ENCODE assay signal across 6 worm cellular contexts in the genomic region with DNA sequence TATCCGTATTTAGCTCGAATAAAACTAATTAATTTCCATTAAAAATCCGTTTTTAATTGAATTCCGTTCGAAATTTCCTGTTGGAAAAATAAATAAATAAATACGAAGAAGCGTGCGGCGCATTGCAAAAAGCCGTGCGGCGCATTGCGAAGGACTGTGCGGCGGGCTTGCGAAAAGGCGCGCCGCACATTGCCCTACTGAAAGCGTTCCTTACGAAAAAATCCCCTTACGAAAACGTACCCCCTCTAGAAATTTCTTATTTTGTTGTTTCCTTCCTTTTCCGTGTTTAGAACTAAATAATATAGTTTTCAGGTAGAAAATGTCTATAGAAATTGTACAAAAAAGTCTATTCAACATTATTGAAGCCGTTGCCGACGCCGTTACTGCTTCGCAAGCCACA.
TF ChIP-seq lines count a peak whose summit lies in the region.
"Not testable (repeated sequence)": the region's sequence is repeated elsewhere in the genome, so short reads cannot be mapped to it uniquely, and the experiment has no call there.

A gene (plus strand): TSS at position 313 of the 400 bp plus-strand sequence.

TF ChIP-seq in whole organism, L1 larva, 84 proteins besides CTCF, POLR2A, EP300 and RAD21:
- TF ChIP-seq grh-1 (GFP tag; IDR thresholded peaks at IDR 0.05; lab: Robert Waterston, UW), result peak; percentile 32; the same call in 1 of the 2 replicates
- TF ChIP-seq nhr-19 (GFP tag; conservative IDR thresholded peaks at IDR 0.05; lab: Robert Waterston, UW), result peak; percentile 59
- peak; percentile 41 for TF ChIP-seq isw-1 (GFP tag; IDR thresholded peaks at IDR 0.05; lab: Robert Waterston, UW)
- TF ChIP-seq ceh-88 (GFP tag; IDR thresholded peaks at IDR 0.05; lab: Robert Waterston, UW), result peak; percentile 42; the same call in 1 of the 2 replicates

TF ChIP-seq in whole organism, L4 larva, 104 proteins besides CTCF, POLR2A, EP300 and RAD21:
- TF ChIP-seq vab-7 (GFP tag; IDR thresholded peaks at IDR 0.05; lab: Robert Waterston, UW) (0 out of 2 replicates have a peak, but pooled peaks have one; percentile 63), hmg-1.1 (GFP tag; IDR thresholded peaks at IDR 0.05; lab: Robert Waterston, UW) (peak; percentile 78), ceh-20 (GFP tag; IDR thresholded peaks at IDR 0.05; lab: Robert Waterston, UW) (0 out of 2 replicates have a peak, but pooled peaks have one; percentile 25), pha-4 (GFP tag; IDR thresholded peaks at IDR 0.05; lab: Robert Waterston, UW) (peak; percentile 63; the same call in 1 of the 2 replicates), lin-38 (GFP tag; IDR thresholded peaks at IDR 0.05; lab: Robert Waterston, UW) (peak; percentile 82), T26A8.4 (GFP tag; IDR thresholded peaks at IDR 0.05; lab: Robert Waterston, UW) (peak; percentile 81), ctbp-1 (GFP tag; IDR thresholded peaks at IDR 0.05; lab: Robert Waterston, UW) (0 out of 2 replicates have a peak, but pooled peaks have one; percentile 39), lin-1 (GFP tag; IDR thresholded peaks at IDR 0.05; lab: Robert Waterston, UW) (0 out of 2 replicates have a peak, but pooled peaks have one; percentile 41), dmd-6 (GFP tag; IDR thresholded peaks at IDR 0.05; lab: Robert Waterston, UW) (peak; percentile 23; the same call in 1 of the 2 replicates)
- not testable (repeated sequence) for TF ChIP-seq pha-4 (tag; optimal IDR thresholded peaks at IDR 0.05; lab: Kevin White, UChicago)

TF ChIP-seq in whole organism, early embryonic, 17 proteins besides CTCF, POLR2A, EP300 and RAD21:
- TF ChIP-seq tbx-11 (GFP tag; IDR thresholded peaks at IDR 0.05; lab: Robert Waterston, UW), result peak; percentile 76
- 0 out of 2 replicates have a peak, but pooled peaks have one; percentile 35 for TF ChIP-seq scrt-1 (GFP tag; IDR thresholded peaks at IDR 0.05; lab: Robert Waterston, UW)
- TF ChIP-seq pes-1 (GFP tag; IDR thresholded peaks at IDR 0.05; lab: Robert Waterston, UW), result peak; percentile 81
TF ChIP-seq in whole organism, early embryonic: peak in this region for 3; not testable (repeated sequence) for 14.

TF ChIP-seq in whole organism, late embryonic, 69 proteins besides CTCF, POLR2A, EP300 and RAD21:
- TF ChIP-seq ceh-45 (GFP tag; IDR thresholded peaks at IDR 0.05; lab: Robert Waterston, UW), result peak; percentile 41; the same call in 1 of the 2 replicates

TF ChIP-seq in whole organism, midembryonic, 9 proteins besides CTCF, POLR2A, EP300 and RAD21:
- TF ChIP-seq klf-2 (GFP tag; conservative IDR thresholded peaks at IDR 0.05; lab: Robert Waterston, UW), result 0 out of 2 replicates have a peak, but pooled peaks have one; percentile 55
- peak; percentile 81; the same call in 1 of the 2 replicates for TF ChIP-seq flt-1 (GFP tag; IDR thresholded peaks at IDR 0.05; lab: Robert Waterston, UW)
- 0 out of 2 replicates have a peak, but pooled peaks have one; percentile 45 for TF ChIP-seq tab-1 (GFP tag; IDR thresholded peaks at IDR 0.05; lab: Robert Waterston, UW)
- peak; percentile 84 for TF ChIP-seq ztf-23 (GFP tag; IDR thresholded peaks at IDR 0.05; lab: Robert Waterston, UW)
TF ChIP-seq in whole organism, midembryonic: peak in this region for 4; not testable (repeated sequence) for 5.

TF ChIP-seq in whole organism, young adult, 124 proteins besides CTCF, POLR2A, EP300 and RAD21:
- TF ChIP-seq C17E4.6 (GFP tag; IDR thresholded peaks at IDR 0.05; lab: Robert Waterston, UW) (peak; percentile 62; the same call in 1 of the 2 replicates), hmg-1.2 (GFP tag; IDR thresholded peaks at IDR 0.05; lab: Robert Waterston, UW) (peak; percentile 44; the same call in 1 of the 2 replicates), Y53G8AR.9 (GFP tag; conservative IDR thresholded peaks at IDR 0.05; lab: Robert Waterston, UW) (0 out of 2 replicates have a peak, but pooled peaks have one; percentile 41), F33H1.4 (GFP tag; IDR thresholded peaks at IDR 0.05; lab: Robert Waterston, UW) (peak; percentile 19; the same call in 1 of the 2 replicates), dox-1 (GFP tag; IDR thresholded peaks at IDR 0.05; lab: Robert Waterston, UW) (peak; percentile 93), cebp-1 (GFP tag; IDR thresholded peaks at IDR 0.05; lab: Robert Waterston, UW) (peak; percentile 24; the same call in 1 of the 2 replicates), ceh-100 (GFP tag; IDR thresholded peaks at IDR 0.05; lab: Robert Waterston, UW) (peak; percentile 83), D2030.7 (GFP tag; IDR thresholded peaks at IDR 0.05; lab: Robert Waterston, UW) (peak; percentile 60), lin-26 (GFP tag; IDR thresholded peaks at IDR 0.05; lab: Robert Waterston, UW) (0 out of 2 replicates have a peak, but pooled peaks have one; percentile 35), K11D2.4 (GFP tag; IDR thresholded peaks at IDR 0.05; lab: Robert Waterston, UW) (peak; percentile 12; the same call in 1 of the 2 replicates), egrh-3 (GFP tag; IDR thresholded peaks at IDR 0.05; lab: Robert Waterston, UW) (peak; percentile 42), madf-6 (GFP tag; IDR thresholded peaks at IDR 0.05; lab: Robert Waterston, UW) (peak; percentile 30; the same call in 1 of the 2 replicates), mcd-1 (GFP tag; IDR thresholded peaks at IDR 0.05; lab: Robert Waterston, UW) (peak; percentile 83), pbrm-1 (GFP tag; IDR thresholded peaks at IDR 0.05; lab: Robert Waterston, UW) (peak; percentile 68; the same call in 1 of the 2 replicates), ekl-4 (GFP tag; IDR thresholded peaks at IDR 0.05; lab: Robert Waterston, UW) (peak; percentile 52; the same call in 1 of the 2 replicates), C06A6.2 (GFP tag; conservative IDR thresholded peaks at IDR 0.05; lab: Robert Waterston, UW) (peak; percentile 97), nfyb-1 (GFP tag; IDR thresholded peaks at IDR 0.05; lab: Robert Waterston, UW) (peak; percentile 72; the same call in 1 of the 2 replicates)
- not testable (repeated sequence) for TF ChIP-seq cebp-1 (tag; optimal IDR thresholded peaks at IDR 0.05; lab: Kevin White, UChicago)
TF ChIP-seq in whole organism, young adult: peak in this region for 17; not testable (repeated sequence) for 107.
